Worm (Caenorhabditis elegans) whole organism, early embryonic: ENCODE data around the gene acs-6.
A peak's percentile ranks its signal among the peaks of the same experiment; 100 is the strongest.

Experiments used
- B0310.2 ChIP-seq: sonication (generic microtip); optimal IDR thresholded peaks from 2 replicates; lab custom pipeline; 2016; ENCODE audit warnings: mild to moderate bottlenecking, missing genetic modification characterization, missing compliant biosample characterization
- F13C5.2 ChIP-seq: sonication (generic microtip); optimal IDR thresholded peaks from 2 replicates; lab custom pipeline; 2017; ENCODE audit warnings: mild to moderate bottlenecking, missing genetic modification characterization, inconsistent platforms, missing compliant biosample characterization
- aly-1 ChIP-seq: sonication (generic microtip); optimal IDR thresholded peaks from 2 replicates; lab custom pipeline; 2016; ENCODE audit warnings: missing genetic modification characterization, missing compliant biosample characterization
- ama-1 ChIP-seq: fragments of 150-350 bp; optimal IDR thresholded peaks from 2 replicates; lab custom pipeline; 2014
- ceh-13 ChIP-seq: fragments of 200-800 bp; sonication (Bioruptor generic); optimal IDR thresholded peaks from 2 replicates; lab custom pipeline; 2018; ENCODE audit warnings: mild to moderate bottlenecking, missing genetic modification characterization, missing compliant biosample characterization
- ceh-36 ChIP-seq: sonication (generic microtip); optimal IDR thresholded peaks from 2 replicates; lab custom pipeline; 2016; ENCODE audit warnings: missing genetic modification characterization, inconsistent platforms, missing compliant biosample characterization
- ets-7 ChIP-seq: sonication (generic microtip); optimal IDR thresholded peaks from 2 replicates; lab custom pipeline; 2016; ENCODE audit warnings: missing genotype, missing genetic modification characterization, missing compliant biosample characterization
- flt-1 ChIP-seq: fragments of 200-800 bp; sonication (Bioruptor generic); IDR thresholded peaks from 2 replicates; pipeline ENCODE4 v1.3.6; 2022; ENCODE audit warnings: missing genetic modification characterization, missing compliant biosample characterization
- hmbx-1 ChIP-seq: sonication (generic microtip); optimal IDR thresholded peaks from 2 replicates; lab custom pipeline; 2016; ENCODE audit warnings: mild to moderate bottlenecking, missing genetic modification characterization, missing compliant biosample characterization
- hmg-4 ChIP-seq: fragments of 200-800 bp; sonication (Bioruptor generic); optimal IDR thresholded peaks from 2 replicates; lab custom pipeline; 2018; ENCODE audit warnings: mild to moderate bottlenecking, missing genetic modification characterization, missing compliant biosample characterization
- hnd-1 ChIP-seq: sonication (generic microtip); optimal IDR thresholded peaks from 2 replicates; lab custom pipeline; 2016; ENCODE audit warnings: missing genetic modification characterization, missing compliant biosample characterization
- pes-1 ChIP-seq: fragments of 200-800 bp; sonication (Bioruptor generic); IDR thresholded peaks from 2 replicates; pipeline ENCODE4 v1.3.6; 2022; ENCODE audit warnings: missing genetic modification reagents, missing genetic modification characterization, missing compliant biosample characterization
- scrt-1 ChIP-seq: fragments of 200-800 bp; sonication (Bioruptor generic); IDR thresholded peaks from 2 replicates; pipeline ENCODE4 v1.3.6; 2022; ENCODE audit warnings: missing genetic modification characterization, missing compliant biosample characterization
- sea-1 ChIP-seq: fragments of 200-800 bp; sonication (Bioruptor generic); conservative IDR thresholded peaks from 2 replicates; pipeline ENCODE4 v1.3.6; 2022; ENCODE audit warnings: missing genetic modification characterization, missing compliant biosample characterization
- tbx-11 ChIP-seq: fragments of 200-800 bp; sonication (Bioruptor generic); IDR thresholded peaks from 2 replicates; pipeline ENCODE4 v1.3.6; 2022; ENCODE audit warnings: missing genetic modification characterization, missing compliant biosample characterization
- tbx-37 ChIP-seq: fragments of 200-800 bp; sonication (Bioruptor generic); conservative IDR thresholded peaks from 2 replicates; pipeline ENCODE4 v1.3.6; 2022; ENCODE audit warnings: missing genetic modification reagents, missing genetic modification characterization, missing compliant biosample characterization
- tra-4 ChIP-seq: sonication (generic microtip); optimal IDR thresholded peaks from 2 replicates; lab custom pipeline; 2017; ENCODE audit warnings: missing genetic modification characterization, missing compliant biosample characterization

The acs-6 gene

DNA sequence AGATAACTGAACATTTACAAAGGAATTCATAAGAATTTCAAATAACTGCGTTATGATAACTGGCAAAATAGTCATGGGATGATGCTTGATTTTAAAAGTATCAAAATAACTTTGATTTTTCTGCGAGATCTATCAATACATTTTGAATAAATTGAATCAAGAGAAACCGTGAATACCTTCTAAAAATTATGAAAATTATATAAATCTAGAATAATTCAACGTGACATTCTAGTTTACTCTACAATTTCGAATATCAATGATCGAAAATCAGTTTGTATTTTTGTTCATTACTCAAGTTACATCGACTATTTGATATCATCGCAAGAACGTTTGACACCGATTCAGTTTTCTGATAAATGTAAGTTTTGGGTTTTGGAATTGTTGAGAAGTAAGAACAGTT, at the start of gene acs-6:
Gene acs-6, plus strand, starts transcription at position 301 of the 400 bp plus-strand sequence.
- TF ChIP-seq B0310.2 (tag; lab: Kevin White, UChicago) (no peak), ceh-36 (tag; lab: Kevin White, UChicago) (no peak)

- TF ChIP-seq tra-4 (tag; lab: Kevin White, UChicago) (no peak), B0310.2 (tag; lab: Kevin White, UChicago) (no peak), ama-1 (lab: Kevin White, UChicago) (no peak), ceh-13 (GFP tag; lab: Kevin White, UChicago) (no peak), F13C5.2 (tag; lab: Kevin White, UChicago) (no peak), pes-1 (no peak), ets-7 (tag; lab: Kevin White, UChicago) (no peak), hnd-1 (tag; lab: Kevin White, UChicago) (no peak), hmbx-1 (tag; lab: Kevin White, UChicago) (no peak), tbx-11 (GFP tag; lab: Robert Waterston, UW) (no peak), tbx-37 (GFP tag; lab: Robert Waterston, UW) (no peak), aly-1 (no peak), flt-1 (GFP tag; lab: Robert Waterston, UW) (no peak), ceh-36 (tag; lab: Kevin White, UChicago) (no peak)
Observed at ce11 chrII:7012592-7012991, 49.2 kb upstream of the acs-6 start, which contains the start of gene sqv-7. TSS of gene sqv-7 (minus strand) at chrII:7012692.

DNA sequence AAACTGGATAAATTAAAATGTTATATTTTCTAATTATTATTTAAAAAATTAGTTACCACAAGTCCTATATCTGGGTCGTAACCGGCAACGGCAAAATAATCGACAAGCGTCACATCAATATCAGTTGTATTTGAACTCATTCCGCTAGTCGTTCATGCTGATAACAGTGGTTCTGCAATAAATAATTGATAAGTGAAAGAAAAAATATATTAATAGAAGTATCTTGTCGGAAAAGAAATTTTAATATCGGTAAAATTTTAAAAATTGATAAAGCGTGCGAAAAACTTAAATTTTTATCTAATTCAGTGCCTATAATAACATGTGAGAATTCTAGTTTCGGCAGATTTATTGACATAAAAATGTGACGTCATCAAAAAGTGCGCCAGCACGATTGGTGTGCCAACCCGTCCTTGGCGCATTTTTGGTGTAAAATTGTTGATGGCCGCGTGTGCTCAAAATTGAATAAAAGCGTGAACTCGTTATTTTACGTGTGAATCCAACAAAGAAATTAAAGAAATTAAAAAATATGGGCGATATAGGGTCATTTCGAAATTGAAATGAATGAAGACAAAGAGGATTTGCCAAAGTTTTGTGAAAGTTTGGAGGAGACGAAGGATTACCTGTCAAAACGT, 39.3 kb upstream of the acs-6 start, which contains the start of the genes lst-6 and lst-5:
Gene lst-6, minus strand, starts transcription at position 140 of the 632 bp plus-strand sequence.
Gene lst-5, plus strand, starts transcription at position 544 of the 632 bp plus-strand sequence.
- no peak for TF ChIP-seq pes-1
- TF ChIP-seq F13C5.2 (tag; lab: Kevin White, UChicago) = peak; percentile 22
- peak; percentile 20 for TF ChIP-seq hmg-4 (GFP tag; lab: Kevin White, UChicago)

ce11 chrII:7024897-7025852, 36.7 kb upstream of the acs-6 start, which contains the start of gene znf-598:
TSS of gene znf-598 (plus strand) at chrII:7025802.
- no peak for TF ChIP-seq scrt-1
- TF ChIP-seq hmbx-1 (tag; lab: Kevin White, UChicago) = no peak
- no peak for TF ChIP-seq ceh-13 (GFP tag; lab: Kevin White, UChicago)
- no peak for TF ChIP-seq sea-1
- TF ChIP-seq pes-1 = no peak
- no peak for TF ChIP-seq ceh-36 (tag; lab: Kevin White, UChicago)

DNA sequence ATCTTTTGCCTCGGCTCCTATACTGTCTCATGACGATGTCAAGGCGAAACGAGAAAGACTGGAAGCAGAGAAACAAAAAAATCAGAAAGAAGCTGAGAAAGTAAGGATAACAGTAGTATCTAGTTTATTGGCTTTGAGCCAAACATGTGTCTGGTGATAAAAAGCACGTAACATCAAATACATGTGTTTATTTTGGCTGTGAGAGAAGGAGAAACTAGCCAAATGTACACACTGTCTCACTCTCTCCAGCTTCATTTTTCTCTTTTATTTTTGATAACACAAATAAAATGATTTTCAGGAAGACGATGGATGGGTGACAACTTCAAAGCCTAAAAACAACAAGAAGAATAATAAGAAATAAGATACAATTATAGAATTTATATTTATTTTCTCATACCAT, 32.3 kb upstream of the acs-6 start:
- TF ChIP-seq tbx-37 (GFP tag; lab: Robert Waterston, UW) (no peak), ceh-36 (tag; lab: Kevin White, UChicago) (no peak), B0310.2 (tag; lab: Kevin White, UChicago) (no peak), ceh-13 (GFP tag; lab: Kevin White, UChicago) (no peak), ama-1 (lab: Kevin White, UChicago) (no peak), aly-1 (no peak), tbx-11 (GFP tag; lab: Robert Waterston, UW) (no peak), flt-1 (GFP tag; lab: Robert Waterston, UW) (no peak)

ce11 chrII:7031137-7031697, 30.6 kb upstream of the acs-6 start:
- no peak for TF ChIP-seq hnd-1 (tag; lab: Kevin White, UChicago)
- TF ChIP-seq scrt-1 = no peak

DNA sequence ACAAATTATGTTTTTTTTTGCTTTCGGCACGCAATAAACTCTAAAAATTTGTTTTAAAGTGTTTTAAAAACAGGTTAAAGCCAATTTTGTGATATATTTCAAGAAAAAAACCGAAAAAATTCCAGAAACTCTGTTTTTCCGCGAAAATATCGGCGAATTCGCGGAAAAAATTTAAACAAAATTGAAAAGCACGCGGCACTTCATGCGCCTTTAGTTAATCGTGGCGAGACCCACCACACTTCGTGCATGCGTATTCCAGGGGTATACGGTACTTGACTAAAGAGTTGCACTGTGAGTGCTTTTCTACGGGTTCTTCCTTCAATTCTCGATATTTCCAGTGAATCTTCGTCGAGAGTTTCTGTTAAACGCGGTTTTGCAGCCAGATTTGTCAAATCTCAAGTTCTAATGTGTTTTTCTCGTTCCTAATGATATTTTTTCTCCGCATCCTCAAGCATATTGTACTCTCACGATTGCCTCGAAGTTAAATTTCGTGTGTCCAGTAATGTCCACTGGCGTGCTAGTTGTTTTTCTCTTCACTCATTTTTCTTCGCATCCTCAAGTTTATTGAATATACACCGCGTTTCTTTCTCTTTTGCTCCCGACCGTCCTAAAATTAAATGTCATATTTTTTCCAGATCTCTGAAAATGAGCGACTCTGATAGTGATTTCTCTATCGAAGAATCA, 24.0 kb upstream of the acs-6 start, which contains the start of gene cin-4:
Gene cin-4, plus strand, starts transcription at position 634 of the 684 bp plus-strand sequence.
- TF ChIP-seq ceh-13 (GFP tag; lab: Kevin White, UChicago) (no peak), ama-1 (lab: Kevin White, UChicago) (no peak), B0310.2 (tag; lab: Kevin White, UChicago) (no peak), F13C5.2 (tag; lab: Kevin White, UChicago) (no peak), ceh-36 (tag; lab: Kevin White, UChicago) (no peak), tbx-37 (GFP tag; lab: Robert Waterston, UW) (no peak)
